Fruit fly (Drosophila melanogaster): ENCODE data around the gene CG43773.

CG43773 gene

DNA sequence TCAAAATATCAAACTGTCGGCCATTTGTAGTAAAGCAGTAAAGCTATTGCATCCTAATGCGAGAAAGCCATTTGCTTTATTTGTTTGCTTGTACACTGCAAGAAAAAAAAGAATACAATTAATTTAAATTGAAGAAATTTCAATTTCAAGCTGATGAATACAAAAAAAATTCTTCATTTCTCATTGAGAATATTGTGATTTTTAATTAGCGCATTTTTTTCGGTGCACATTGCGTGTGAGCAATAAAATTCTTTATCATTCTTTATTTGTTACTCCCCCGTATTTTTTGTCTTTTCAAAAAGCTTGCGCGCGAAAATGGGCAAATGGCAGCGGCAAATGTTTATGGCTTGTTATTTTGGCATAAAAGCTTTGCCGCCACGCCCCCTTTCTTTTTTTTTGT lies 4.6 kb downstream of the CG43773 start (continued):
- no peak for TF ChIP-seq CG9817 (tag; optimal IDR thresholded peaks at IDR 0.05)
- no peak for TF ChIP-seq Hr3 (GFP tag; optimal IDR thresholded peaks at IDR 0.05)
- no peak for TF ChIP-seq btn (GFP tag; optimal IDR thresholded peaks at IDR 0.05)
- TF ChIP-seq Ada2b (GFP tag; IDR thresholded peaks at IDR 0.05), result no peak
- TF ChIP-seq CG12071 (GFP tag; optimal IDR thresholded peaks at IDR 0.05), result no peak
- no peak for TF ChIP-seq sim (GFP tag; IDR thresholded peaks at IDR 0.05)
- TF ChIP-seq CG10979 (tag; optimal IDR thresholded peaks at IDR 0.05), result no peak
- no peak for TF ChIP-seq CG17912 (GFP tag; optimal IDR thresholded peaks at IDR 0.05)
- TF ChIP-seq Chrac-16 (GFP tag; optimal IDR thresholded peaks at IDR 0.05), result no peak
- 0 out of 3 replicates have a peak, but pooled peaks have one; percentile 12 for TF ChIP-seq CG34422 (GFP tag; IDR thresholded peaks at IDR 0.05)
- TF ChIP-seq odd (GFP tag; optimal IDR thresholded peaks at IDR 0.05), result no peak
- TF ChIP-seq CG17361 (GFP tag; IDR thresholded peaks at IDR 0.05), result 0 out of 3 replicates have a peak, but pooled peaks have one; percentile 19
- no peak for TF ChIP-seq CG2202 (tag; optimal IDR thresholded peaks at IDR 0.05)
- no peak for TF ChIP-seq Gug (GFP tag; IDR thresholded peaks at IDR 0.05)
- TF ChIP-seq Pdp1 (GFP tag; optimal IDR thresholded peaks at IDR 0.05), result peak in 1 of 2 experiments; percentile 9
- no peak for TF ChIP-seq Antp (GFP tag; optimal IDR thresholded peaks at IDR 0.05)
- TF ChIP-seq CG17359 (tag; optimal IDR thresholded peaks at IDR 0.05), result peak; percentile 18
- no peak for TF ChIP-seq Atf3 (GFP tag; optimal IDR thresholded peaks at IDR 0.05)
- TF ChIP-seq en (GFP tag; optimal IDR thresholded peaks at IDR 0.05), result no peak
- TF ChIP-seq CG1832 (GFP tag; optimal IDR thresholded peaks at IDR 0.05), result no peak
- TF ChIP-seq Dip2 (GFP tag; IDR thresholded peaks at IDR 0.05), result no peak
- no peak for TF ChIP-seq CG11398 (GFP tag; optimal IDR thresholded peaks at IDR 0.05)
- no peak for TF ChIP-seq pho (GFP tag; optimal IDR thresholded peaks at IDR 0.05)
- peak; percentile 23 for TF ChIP-seq CoRest (tag; optimal IDR thresholded peaks at IDR 0.05)
- TF ChIP-seq CG2129 (GFP tag; IDR thresholded peaks at IDR 0.05; ENCODE audit: partially characterized antibody), result no peak
- TF ChIP-seq Hr39 (optimal IDR thresholded peaks at IDR 0.05), result no peak
- TF ChIP-seq Ssrp (tag; optimal IDR thresholded peaks at IDR 0.05), result no peak
- TF ChIP-seq NFAT (GFP tag; IDR thresholded peaks at IDR 0.05), result 0 out of 2 replicates have a peak, but pooled peaks have one; percentile 7
- TF ChIP-seq ash1 (GFP tag; optimal IDR thresholded peaks at IDR 0.05), result no peak
- no peak for TF ChIP-seq Hand (GFP tag; optimal IDR thresholded peaks at IDR 0.05)
- TF ChIP-seq NC2α (GFP tag; optimal IDR thresholded peaks at IDR 0.05), result no peak
- no peak for TF ChIP-seq hkb (optimal IDR thresholded peaks at IDR 0.05)
- TF ChIP-seq hkb (GFP tag; IDR thresholded peaks at IDR 0.05), result no peak
- TF ChIP-seq CG30431 (GFP tag; optimal IDR thresholded peaks at IDR 0.05), result no peak
- no peak for TF ChIP-seq Scr (GFP tag; IDR thresholded peaks at IDR 0.05; ENCODE audit: partially characterized antibody)
- peak; percentile 36; the same call in 2 of the 3 replicates for TF ChIP-seq tgo (GFP tag; IDR thresholded peaks at IDR 0.05)
- no peak for TF ChIP-seq pb (GFP tag; optimal IDR thresholded peaks at IDR 0.05)
- peak; percentile 34; the same call in 1 of the 2 replicates for TF ChIP-seq CG9932 (GFP tag; IDR thresholded peaks at IDR 0.05)
- TF ChIP-seq Dek (tag; optimal IDR thresholded peaks at IDR 0.05), result no peak
- no peak for TF ChIP-seq kni (GFP tag; optimal IDR thresholded peaks at IDR 0.05)
- no peak for TF ChIP-seq ci (GFP tag; IDR thresholded peaks at IDR 0.05)
- peak; percentile 50; the same call in 2 of the 3 replicates for TF ChIP-seq row (GFP tag; IDR thresholded peaks at IDR 0.05)
- no peak for TF ChIP-seq CG12155 (GFP tag; optimal IDR thresholded peaks at IDR 0.05)
- TF ChIP-seq CG5953 (GFP tag; IDR thresholded peaks at IDR 0.05), result no peak
- TF ChIP-seq Dll (GFP tag; IDR thresholded peaks at IDR 0.05; ENCODE audit: partially characterized antibody), result no peak
- peak; percentile 78 for TF ChIP-seq sens (GFP tag)
- no peak for TF ChIP-seq crp (GFP tag; optimal IDR thresholded peaks at IDR 0.05)
- TF ChIP-seq Nf-YC (tag; optimal IDR thresholded peaks at IDR 0.05), result no peak
- TF ChIP-seq lmd (GFP tag; IDR thresholded peaks at IDR 0.05), result peak; percentile 42; the same call in 1 of the 2 replicates
- TF ChIP-seq fd3F (GFP tag; optimal IDR thresholded peaks at IDR 0.05), result peak; percentile 2
- TF ChIP-seq D19B (GFP tag; optimal IDR thresholded peaks at IDR 0.05), result no peak
- no peak for TF ChIP-seq CG6813 (GFP tag; optimal IDR thresholded peaks at IDR 0.05)

Data from whole organism, embryonic.